Worm (Caenorhabditis elegans): ENCODE measurements around the gene clec-49.

DNA sequence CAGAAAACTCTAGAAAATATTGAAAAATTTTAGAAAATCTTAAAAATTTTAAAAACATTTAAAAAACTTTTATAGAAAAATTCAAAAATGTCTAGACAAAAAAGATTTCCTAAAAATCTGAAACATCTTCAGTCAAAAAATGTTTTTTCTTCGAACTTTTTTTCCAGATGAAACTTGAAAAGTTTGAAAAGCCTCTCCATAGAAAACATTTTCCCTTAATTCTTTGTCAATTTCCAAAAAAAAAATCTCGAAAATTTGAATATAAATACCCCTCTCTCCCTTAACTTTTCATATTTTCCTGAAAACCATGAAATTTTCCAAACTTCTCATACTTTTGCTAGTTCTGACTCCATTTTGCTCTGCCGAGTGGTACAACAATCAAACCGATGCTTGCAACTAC, 22.3 kb downstream of the clec-49 start, which contains the start of gene Y116F11A.3:
- TF ChIP-seq ZK546.5 (tag; optimal IDR thresholded peaks at IDR 0.05), result no peak
- no peak for TF ChIP-seq nhr-25 (tag; optimal IDR thresholded peaks at IDR 0.05)
- TF ChIP-seq lin-39 (tag; optimal IDR thresholded peaks at IDR 0.05), result no peak
- TF ChIP-seq sma-9 (GFP tag; optimal IDR thresholded peaks at IDR 0.05), result no peak
- no peak for TF ChIP-seq sma-9 (tag; optimal IDR thresholded peaks at IDR 0.05)
- no peak for TF ChIP-seq snpc-4 (tag; optimal IDR thresholded peaks at IDR 0.05)
- TF ChIP-seq mab-5 (tag; optimal IDR thresholded peaks at IDR 0.05), result no peak
- TF ChIP-seq aly-2 (tag; optimal IDR thresholded peaks at IDR 0.05), result no peak
- no peak for TF ChIP-seq nhr-11 (tag; optimal IDR thresholded peaks at IDR 0.05)
- no peak for TF ChIP-seq egl-27 (tag; optimal IDR thresholded peaks at IDR 0.05)
- TF ChIP-seq unc-62 (GFP tag; optimal IDR thresholded peaks at IDR 0.05), result no peak
- no peak for TF ChIP-seq C34F6.9 (tag; optimal IDR thresholded peaks at IDR 0.05)

All from whole organism, L2 larva.